Worm (Caenorhabditis elegans): Measurements from ENCODE around the gene F45G2.7.
A peak's percentile ranks its signal among the peaks of the same experiment; 100 is the strongest.

Gene F45G2.7

DNA sequence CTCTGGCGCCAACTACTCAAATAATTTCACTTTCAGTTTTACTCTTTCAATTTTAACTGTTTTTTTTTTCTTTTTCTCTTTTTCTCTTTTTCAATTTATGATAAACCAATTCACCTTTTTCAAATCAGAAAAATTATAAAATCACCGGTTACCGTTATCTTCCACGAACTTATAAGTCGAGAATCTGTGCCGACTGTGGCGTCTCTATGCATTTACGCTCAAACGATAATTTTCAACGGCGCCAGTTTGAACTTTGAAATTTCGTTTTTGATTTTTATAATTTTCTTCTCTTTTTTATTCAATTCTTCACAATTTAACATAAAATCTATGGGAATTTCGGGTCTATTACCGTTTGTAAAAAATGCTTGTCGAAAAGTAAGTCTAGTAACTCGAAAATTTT, 10.9 kb downstream of the F45G2.7 start, which contains the start of gene exo-1:
exo-1 (plus strand) TSS at position 101 of the 400 bp plus-strand sequence.
- TF ChIP-seq nhr-76 (tag; optimal IDR thresholded peaks at IDR 0.05) (no peak), efl-1 (optimal IDR thresholded peaks at IDR 0.05) (peak; percentile 67 to 92), efl-1 (GFP tag; optimal IDR thresholded peaks at IDR 0.05 in 1 of 2) (peak; percentile 87 to 99), nhr-47 (tag; optimal IDR thresholded peaks at IDR 0.05) (peak; percentile 49), C16A3.4 (tag; optimal IDR thresholded peaks at IDR 0.05) (peak; percentile 95), fkh-4 (tag; optimal IDR thresholded peaks at IDR 0.05; ENCODE audit: borderline replicate concordance) (no peak), mdl-1 (tag; optimal IDR thresholded peaks at IDR 0.05) (peak in 1 of 2 experiments; percentile 18), nhr-237 (tag; optimal IDR thresholded peaks at IDR 0.05) (no peak), fkh-8 (tag; optimal IDR thresholded peaks at IDR 0.05) (peak; percentile 7), C04F5.9 (tag; optimal IDR thresholded peaks at IDR 0.05) (no peak), ets-5 (GFP tag; IDR thresholded peaks at IDR 0.05) (no peak), vab-15 (tag; optimal IDR thresholded peaks at IDR 0.05) (peak; percentile 26), zag-1 (tag; optimal IDR thresholded peaks at IDR 0.05) (no peak), ztf-11 (tag; optimal IDR thresholded peaks at IDR 0.05) (peak in 1 of 2 experiments; percentile 35), ceh-63 (GFP tag; optimal IDR thresholded peaks at IDR 0.05) (no peak), lin-14 (GFP tag; optimal IDR thresholded peaks at IDR 0.05) (no peak), grh-1 (GFP tag; IDR thresholded peaks at IDR 0.05) (no peak), unc-62 (GFP tag; optimal IDR thresholded peaks at IDR 0.05) (no peak), F16B12.6 (tag; optimal IDR thresholded peaks at IDR 0.05) (peak; percentile 65), skn-1 (tag; optimal IDR thresholded peaks at IDR 0.05) (peak; percentile 56), elt-2 (tag; optimal IDR thresholded peaks at IDR 0.05) (no peak), C34B4.2 (tag; optimal IDR thresholded peaks at IDR 0.05) (no peak), nhr-71 (tag; optimal IDR thresholded peaks at IDR 0.05) (peak; percentile 61), nhr-11 (tag; optimal IDR thresholded peaks at IDR 0.05) (no peak), fos-1 (tag; optimal IDR thresholded peaks at IDR 0.05) (peak; percentile 2), isw-1 (GFP tag; IDR thresholded peaks at IDR 0.05) (no peak), zip-4 (GFP tag; optimal IDR thresholded peaks at IDR 0.05) (no peak), nhr-85 (tag) (peak; percentile 71), ces-1 (GFP tag; optimal IDR thresholded peaks at IDR 0.05) (no peak), nhr-20 (tag; optimal IDR thresholded peaks at IDR 0.05) (peak; percentile 43), mep-1 (tag; optimal IDR thresholded peaks at IDR 0.05) (peak; percentile 10), rnt-1 (tag; optimal IDR thresholded peaks at IDR 0.05) (peak; percentile 50), lsy-2 (tag; optimal IDR thresholded peaks at IDR 0.05) (peak; percentile 40 to 89), nhr-90 (tag; optimal IDR thresholded peaks at IDR 0.05; ENCODE audit: poor library complexity) (peak; percentile 52), sptf-1 (tag; optimal IDR thresholded peaks at IDR 0.05) (no peak), lin-13 (GFP tag; optimal IDR thresholded peaks at IDR 0.05) (peak; percentile 58), pax-3 (tag; optimal IDR thresholded peaks at IDR 0.05) (peak; percentile 2), dsc-1 (tag; optimal IDR thresholded peaks at IDR 0.05) (no peak), snu-23 (GFP tag; optimal IDR thresholded peaks at IDR 0.05) (peak; percentile 63), Y116A8C.19 (tag; optimal IDR thresholded peaks at IDR 0.05; ENCODE audit: borderline replicate concordance) (no peak), ztf-4 (tag; optimal IDR thresholded peaks at IDR 0.05) (no peak), jun-1 (tag; optimal IDR thresholded peaks at IDR 0.05) (no peak), swsn-7 (tag; optimal IDR thresholded peaks at IDR 0.05) (no peak), aha-1 (tag; optimal IDR thresholded peaks at IDR 0.05) (no peak), snpc-4 (tag; optimal IDR thresholded peaks at IDR 0.05) (no peak), nhr-12 (tag; optimal IDR thresholded peaks at IDR 0.05) (no peak), lin-15B (tag; optimal IDR thresholded peaks at IDR 0.05) (peak; percentile 53), unc-30 (tag; optimal IDR thresholded peaks at IDR 0.05) (no peak), sox-4 (tag; optimal IDR thresholded peaks at IDR 0.05) (no peak), ceh-82 (tag; optimal IDR thresholded peaks at IDR 0.05) (peak in 1 of 3 experiments; percentile 37), efl-3 (GFP tag; optimal IDR thresholded peaks at IDR 0.05) (no peak), mab-9 (GFP tag; IDR thresholded peaks at IDR 0.05) (no peak), alr-1 (tag; optimal IDR thresholded peaks at IDR 0.05; ENCODE audit: borderline replicate concordance) (no peak), lin-39 (tag; optimal IDR thresholded peaks at IDR 0.05) (no peak)

Measured in whole organism, L1 larva.